Worm (Caenorhabditis elegans) whole organism, L4 larva: ENCODE measurements around the gene mrpl-37.
A peak's percentile ranks its signal among the peaks of the same experiment; 100 is the strongest.

Experiments
- F10B5.3 ChIP-seq: sonication (generic microtip); optimal IDR thresholded peaks from 2 replicates; lab custom pipeline; 2016; ENCODE audit warnings: mild to moderate bottlenecking, missing genetic modification characterization, missing compliant biosample characterization
- F26F4.8 ChIP-seq: fragments of 200-800 bp; sonication (Bioruptor generic); conservative IDR thresholded peaks from 2 replicates; pipeline ENCODE4 v1.3.6; 2022; ENCODE audit warnings: missing genetic modification characterization, missing compliant biosample characterization
- T20F7.1 ChIP-seq: fragments of 200-800 bp; sonication (Bioruptor generic); optimal IDR thresholded peaks from 2 replicates; lab custom pipeline; 2018; ENCODE audit warnings: mild to moderate bottlenecking, missing genetic modification characterization, missing compliant biosample characterization
- Y5F2A.4 ChIP-seq: fragments of 200-800 bp; sonication (Bioruptor generic); optimal IDR thresholded peaks from 2 replicates; lab custom pipeline; 2018; ENCODE audit warnings: mild to moderate bottlenecking, missing genetic modification characterization, missing compliant biosample characterization
- Y75B8A.6 ChIP-seq: fragments of 200-800 bp; sonication (Bioruptor generic); IDR thresholded peaks from 2 replicates; pipeline ENCODE4 v1.3.6; 2022; ENCODE audit warnings: missing genetic modification reagents, missing genetic modification characterization, missing compliant biosample characterization
- ZK337.2 ChIP-seq: fragments of 200-800 bp; sonication (Bioruptor generic); IDR thresholded peaks from 2 replicates; pipeline ENCODE4 v1.3.6; 2022; ENCODE audit warnings: missing genetic modification reagents, missing genetic modification characterization, missing compliant biosample characterization
- ama-1 ChIP-seq: fragments of 150-350 bp; optimal IDR thresholded peaks from 2 replicates; lab custom pipeline; 2014; ENCODE audit warnings: inconsistent platforms, mixed read lengths
- ceh-44 ChIP-seq: fragments of 200-800 bp; sonication (Bioruptor generic); IDR thresholded peaks from 2 replicates; pipeline ENCODE4 v1.3.6; 2022; ENCODE audit warnings: missing genetic modification reagents, missing genetic modification characterization, missing compliant biosample characterization
- ceh-62 ChIP-seq: sonication (generic microtip); optimal IDR thresholded peaks from 2 replicates; lab custom pipeline; 2017; ENCODE audit warnings: missing biosample characterization, missing genetic modification characterization
- ceh-82 ChIP-seq: sonication (generic microtip); optimal IDR thresholded peaks from 2 replicates; lab custom pipeline; 2017; ENCODE audit warnings: missing biosample characterization, missing genetic modification characterization
- daf-12 ChIP-seq: fragments of 150-350 bp; optimal IDR thresholded peaks from 2 replicates; lab custom pipeline; 2014; ENCODE audit warnings: missing biosample characterization, missing genetic modification reagents, missing genetic modification characterization
- daf-19 ChIP-seq: fragments of 200-800 bp; sonication (Bioruptor generic); conservative IDR thresholded peaks from 2 replicates; pipeline ENCODE4 v1.3.6; 2022; ENCODE audit warnings: missing genetic modification characterization, missing compliant biosample characterization
- dmd-8 ChIP-seq: fragments of 200-800 bp; sonication (Bioruptor generic); IDR thresholded peaks from 2 replicates; pipeline ENCODE4 v1.3.6; 2022; ENCODE audit warnings: missing genetic modification characterization, missing compliant biosample characterization
- dmd-9 ChIP-seq: fragments of 200-800 bp; sonication (Bioruptor generic); IDR thresholded peaks from 2 replicates; pipeline ENCODE4 v1.3.6; 2022; ENCODE audit warnings: missing genetic modification reagents, missing genetic modification characterization, missing compliant biosample characterization
- dpl-1 ChIP-seq: fragments of 150-350 bp; optimal IDR thresholded peaks from 2 replicates; lab custom pipeline; 2014; ENCODE audit warnings: missing biosample characterization, missing genetic modification reagents, missing genetic modification characterization
- duxl-1 ChIP-seq: sonication (generic microtip); optimal IDR thresholded peaks from 2 replicates; lab custom pipeline; 2016; ENCODE audit warnings: mild to moderate bottlenecking, missing genetic modification characterization, moderate library complexity, missing compliant biosample characterization; ENCODE audit not compliant: poor library complexity
- dve-1 ChIP-seq: sonication (generic microtip); optimal IDR thresholded peaks from 2 replicates; lab custom pipeline; 2017; ENCODE audit warnings: antibody characterized with exemption, mild to moderate bottlenecking, missing genetic modification characterization, missing compliant biosample characterization; ENCODE audit not compliant: insufficient read depth
- egl-43 ChIP-seq: fragments of 200-800 bp; sonication (Bioruptor generic); IDR thresholded peaks from 2 replicates; pipeline ENCODE4 v1.3.6; 2022; ENCODE audit warnings: missing genetic modification reagents, missing genetic modification characterization, missing compliant biosample characterization
- fos-1 ChIP-seq: fragments of 150-350 bp; optimal IDR thresholded peaks from 2 replicates; lab custom pipeline; 2014; ENCODE audit warnings: missing biosample characterization, missing genetic modification characterization
- gei-8 ChIP-seq: fragments of 200-800 bp; sonication (Bioruptor generic); optimal IDR thresholded peaks from 2 replicates; lab custom pipeline; 2018; ENCODE audit warnings: mild to moderate bottlenecking, missing genetic modification characterization, missing compliant biosample characterization
- hlh-30 ChIP-seq: sonication (generic microtip); optimal IDR thresholded peaks from 2 replicates; lab custom pipeline; 2017; ENCODE audit warnings: antibody characterized with exemption, mild to moderate bottlenecking, missing genetic modification characterization, missing compliant biosample characterization; ENCODE audit not compliant: insufficient read depth
- lin-1 ChIP-seq: fragments of 200-800 bp; sonication (Bioruptor generic); IDR thresholded peaks from 2 replicates; pipeline ENCODE4 v1.3.6; 2022; ENCODE audit warnings: missing genetic modification reagents, missing genetic modification characterization, missing compliant biosample characterization
- lin-38 ChIP-seq: fragments of 200-800 bp; sonication (Bioruptor generic); IDR thresholded peaks from 2 replicates; pipeline ENCODE4 v1.3.6; 2022; ENCODE audit warnings: missing genetic modification reagents, missing genetic modification characterization, missing compliant biosample characterization
- lin-39 ChIP-seq: fragments of 150-350 bp; optimal IDR thresholded peaks from 2 replicates; lab custom pipeline; 2014; ENCODE audit warnings: missing biosample characterization, missing genetic modification reagents, missing genetic modification characterization
- lir-3 ChIP-seq: sonication (generic microtip); optimal IDR thresholded peaks from 2 replicates; lab custom pipeline; 2016; ENCODE audit warnings: mild to moderate bottlenecking, missing genetic modification characterization, missing compliant biosample characterization
- lsy-2 ChIP-seq, 2 experiments: fragments of 150-350 bp in 1 of 2; sonication (generic microtip) in 1 of 2; optimal IDR thresholded peaks; 2 replicates each; lab custom pipeline; 2014 to 2017; ENCODE audit warnings: missing biosample characterization in 2 of 2, missing genetic modification characterization in 2 of 2
- madf-9 ChIP-seq: fragments of 200-800 bp; sonication (Bioruptor generic); conservative IDR thresholded peaks from 2 replicates; pipeline ENCODE4 v1.3.6; 2022; ENCODE audit warnings: missing genetic modification reagents, missing genetic modification characterization, missing compliant biosample characterization
- mdt-29 ChIP-seq: fragments of 200-800 bp; sonication (Bioruptor generic); IDR thresholded peaks from 2 replicates; pipeline ENCODE4 v1.3.6; 2022; ENCODE audit warnings: missing genetic modification reagents, missing genetic modification characterization, missing compliant biosample characterization
- mes-2 ChIP-seq: sonication (generic microtip); optimal IDR thresholded peaks from 2 replicates; lab custom pipeline; 2016; ENCODE audit warnings: missing genotype, mild to moderate bottlenecking, missing genetic modification characterization, missing compliant biosample characterization; ENCODE audit not compliant: poor library complexity, severe bottlenecking
- nhr-11 ChIP-seq: fragments of 150-350 bp; optimal IDR thresholded peaks from 2 replicates; lab custom pipeline; 2014; ENCODE audit warnings: missing biosample characterization, missing genetic modification characterization
- nhr-111 ChIP-seq: fragments of 200-800 bp; sonication (Bioruptor generic); optimal IDR thresholded peaks from 2 replicates; lab custom pipeline; 2018; ENCODE audit warnings: mild to moderate bottlenecking, missing genetic modification characterization, missing compliant biosample characterization
- nhr-237 ChIP-seq: sonication (generic microtip); optimal IDR thresholded peaks from 2 replicates; lab custom pipeline; 2017; ENCODE audit warnings: missing biosample characterization, missing genetic modification characterization
- nhr-25 ChIP-seq: sonication (generic microtip); optimal IDR thresholded peaks from 2 replicates; lab custom pipeline; 2017; ENCODE audit warnings: missing genetic modification characterization, mild to moderate bottlenecking, missing compliant biosample characterization, antibody characterized with exemption, moderate library complexity, borderline replicate concordance; ENCODE audit not compliant: insufficient read depth
- nhr-28 ChIP-seq: fragments of 150-350 bp; optimal IDR thresholded peaks from 2 replicates; lab custom pipeline; 2014; ENCODE audit warnings: missing biosample characterization, missing genetic modification characterization
- nhr-6 ChIP-seq: fragments of 150-350 bp; optimal IDR thresholded peaks from 2 replicates; lab custom pipeline; 2014; ENCODE audit warnings: missing biosample characterization, missing genetic modification characterization
- nhr-77 ChIP-seq: fragments of 150-350 bp; optimal IDR thresholded peaks from 2 replicates; lab custom pipeline; 2014; ENCODE audit warnings: missing biosample characterization, missing genetic modification characterization
- pqm-1 ChIP-seq: sonication (generic microtip); optimal IDR thresholded peaks from 2 replicates; lab custom pipeline; 2017; ENCODE audit warnings: missing biosample characterization, missing genetic modification characterization
- rbr-2 ChIP-seq: sonication (generic microtip); optimal IDR thresholded peaks from 2 replicates; lab custom pipeline; 2016; ENCODE audit warnings: missing genotype, missing genetic modification characterization, missing compliant biosample characterization
- saeg-2 ChIP-seq: fragments of 200-800 bp; sonication (Bioruptor generic); IDR thresholded peaks from 2 replicates; pipeline ENCODE4 v1.3.6; 2022; ENCODE audit warnings: missing genetic modification reagents, missing genetic modification characterization, missing compliant biosample characterization
- sdz-12 ChIP-seq: fragments of 200-800 bp; sonication (Bioruptor generic); optimal IDR thresholded peaks from 2 replicates; lab custom pipeline; 2018; ENCODE audit warnings: mild to moderate bottlenecking, missing genetic modification characterization, missing compliant biosample characterization
- snpc-4 ChIP-seq: fragments of 150-350 bp; optimal IDR thresholded peaks from 2 replicates; lab custom pipeline; 2014; ENCODE audit warnings: missing biosample characterization, missing genetic modification characterization
- spr-1 ChIP-seq: sonication (generic microtip); optimal IDR thresholded peaks from 2 replicates; lab custom pipeline; 2016; ENCODE audit warnings: mild to moderate bottlenecking, missing genetic modification characterization, missing compliant biosample characterization
- unc-130 ChIP-seq: sonication (generic microtip); optimal IDR thresholded peaks from 2 replicates; lab custom pipeline; 2016; ENCODE audit warnings: missing genetic modification reagents, missing genetic modification characterization, missing compliant biosample characterization
- unc-39 ChIP-seq: sonication (generic microtip); optimal IDR thresholded peaks from 2 replicates; lab custom pipeline; 2017; ENCODE audit warnings: missing biosample characterization, missing genetic modification characterization
- vab-7 ChIP-seq: fragments of 200-800 bp; sonication (Bioruptor generic); IDR thresholded peaks from 2 replicates; pipeline ENCODE4 v1.3.6; 2022; ENCODE audit warnings: missing genetic modification reagents, missing genetic modification characterization, missing compliant biosample characterization
- zag-1 ChIP-seq: fragments of 150-350 bp; optimal IDR thresholded peaks from 2 replicates; lab custom pipeline; 2014; ENCODE audit warnings: missing biosample characterization, missing genetic modification characterization
- zfp-2 ChIP-seq: sonication (generic microtip); optimal IDR thresholded peaks from 2 replicates; lab custom pipeline; 2016; ENCODE audit warnings: mild to moderate bottlenecking, missing genetic modification characterization, missing compliant biosample characterization
- zip-11 ChIP-seq: fragments of 200-800 bp; sonication (Bioruptor generic); IDR thresholded peaks from 2 replicates; pipeline ENCODE4 v1.3.6; 2022; ENCODE audit warnings: missing genetic modification characterization, missing compliant biosample characterization
- zip-2 ChIP-seq: fragments of 150-350 bp; optimal IDR thresholded peaks from 2 replicates; lab custom pipeline; 2014; ENCODE audit warnings: missing biosample characterization, missing genetic modification characterization
- ztf-11 ChIP-seq: fragments of 150-350 bp; optimal IDR thresholded peaks from 2 replicates; lab custom pipeline; 2014; ENCODE audit warnings: missing biosample characterization, missing genetic modification characterization

mrpl-37 gene

DNA sequence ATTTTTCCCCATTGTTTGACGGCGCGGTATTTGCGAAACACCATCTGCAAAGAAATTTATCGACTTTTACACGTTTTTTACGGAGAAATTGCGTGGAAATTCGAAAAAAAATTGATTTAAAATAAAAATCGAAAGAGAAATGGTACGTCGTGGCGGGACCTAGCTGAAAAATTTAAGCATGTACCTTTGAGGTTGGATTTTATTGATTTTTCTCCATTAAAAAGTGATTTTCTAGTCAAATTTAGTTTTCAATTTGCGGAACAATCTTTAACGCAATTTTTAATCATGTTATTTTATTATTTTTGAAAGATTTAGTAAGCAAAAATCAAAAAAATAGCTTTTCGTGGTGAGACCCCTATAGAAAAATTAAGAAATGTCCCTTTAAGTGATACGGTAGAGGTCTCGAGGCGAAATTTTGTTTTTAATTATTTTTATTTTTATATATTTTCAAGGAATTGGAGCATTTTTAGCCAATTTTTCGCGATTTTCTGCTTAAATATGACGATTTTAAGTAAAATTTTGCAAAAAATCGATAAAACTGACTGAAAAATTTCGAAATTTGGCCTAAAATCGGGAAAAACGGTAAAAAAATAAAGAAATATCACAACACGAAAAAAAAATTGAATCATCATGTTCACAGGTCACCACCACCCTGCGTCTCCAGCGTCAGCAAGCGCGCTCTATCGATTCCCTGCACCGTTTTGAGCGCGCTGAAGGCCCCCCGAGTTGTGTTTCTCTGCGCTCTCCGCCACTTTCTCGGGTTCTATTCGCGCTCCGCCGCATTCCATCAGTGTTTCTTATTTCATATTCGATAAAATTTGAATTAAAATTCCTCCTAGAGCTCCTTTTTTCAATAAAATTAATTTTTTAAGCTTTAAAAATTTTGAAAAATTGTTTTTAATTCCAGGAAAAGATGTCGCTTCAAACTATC, at the start of gene mrpl-37, which contains the start of gene lin-38:
Gene mrpl-37 (minus strand): TSS at position 51 of the 931 bp plus-strand sequence.
Gene lin-38 (plus strand): TSS at position 908 of the 931 bp plus-strand sequence.
- no peak for TF ChIP-seq vab-7 (GFP tag; lab: Robert Waterston, UW)
- TF ChIP-seq nhr-25 (tag; lab: Kevin White, UChicago), result peak; percentile 5
- TF ChIP-seq nhr-237 (tag; lab: Kevin White, UChicago), result no peak
- no peak for TF ChIP-seq lin-39 (tag; lab: Kevin White, UChicago)
- peak; percentile 29 for TF ChIP-seq nhr-28 (tag; lab: Kevin White, UChicago)
- TF ChIP-seq lin-1, result no peak
- TF ChIP-seq mdt-29 (GFP tag; lab: Robert Waterston, UW), result no peak
- TF ChIP-seq lin-38 (GFP tag; lab: Robert Waterston, UW), result peak; percentile 86
- no peak for TF ChIP-seq ceh-62 (tag; lab: Kevin White, UChicago)
- no peak for TF ChIP-seq zfp-2
- peak; percentile 64 for TF ChIP-seq dve-1 (tag; lab: Kevin White, UChicago)
- no peak for TF ChIP-seq gei-8 (GFP tag; lab: Kevin White, UChicago)
- TF ChIP-seq unc-39 (tag; lab: Kevin White, UChicago), result no peak
- no peak for TF ChIP-seq ztf-11 (tag; lab: Kevin White, UChicago)
- no peak for TF ChIP-seq T20F7.1 (GFP tag; lab: Kevin White, UChicago)
- TF ChIP-seq nhr-6 (tag; lab: Kevin White, UChicago), result peak; percentile 58
- no peak for TF ChIP-seq zag-1 (tag; lab: Kevin White, UChicago)
- TF ChIP-seq lir-3 (tag; lab: Kevin White, UChicago), result no peak
- no peak for TF ChIP-seq sdz-12
- no peak for TF ChIP-seq dmd-9 (GFP tag; lab: Robert Waterston, UW)
- 0 out of 2 replicates have a peak, but pooled peaks have one; percentile 47 for TF ChIP-seq egl-43 (GFP tag; lab: Robert Waterston, UW)
- TF ChIP-seq dmd-8, result no peak
- no peak for TF ChIP-seq daf-12 (tag; lab: Kevin White, UChicago)
- no peak for TF ChIP-seq Y75B8A.6 (GFP tag; lab: Robert Waterston, UW)
- TF ChIP-seq daf-19 (GFP tag; lab: Robert Waterston, UW), result no peak
- peak; percentile 58 for TF ChIP-seq rbr-2
- no peak for TF ChIP-seq pqm-1
- no peak for TF ChIP-seq spr-1
- no peak for TF ChIP-seq ceh-82 (tag; lab: Kevin White, UChicago)
- peak; percentile 68 for TF ChIP-seq dpl-1 (GFP tag; lab: Kevin White, UChicago)
- peak; percentile 80 for TF ChIP-seq hlh-30 (tag; lab: Kevin White, UChicago)
- peak; percentile 48 for TF ChIP-seq nhr-11 (tag; lab: Kevin White, UChicago)
- TF ChIP-seq saeg-2 (GFP tag; lab: Robert Waterston, UW), result no peak
- no peak for TF ChIP-seq zip-11 (GFP tag; lab: Robert Waterston, UW)
- TF ChIP-seq nhr-77, result peak; percentile 85
- no peak for TF ChIP-seq ceh-44
- TF ChIP-seq ZK337.2 (GFP tag; lab: Robert Waterston, UW), result no peak
- TF ChIP-seq fos-1, result no peak
- no peak for TF ChIP-seq Y5F2A.4 (GFP tag; lab: Kevin White, UChicago)
- no peak for TF ChIP-seq nhr-111 (GFP tag; lab: Kevin White, UChicago)
- TF ChIP-seq ama-1, result no peak
- peak; percentile 15 to 78 for TF ChIP-seq lsy-2 (tag; optimal IDR thresholded peaks at IDR 0.05; lab: Kevin White, UChicago)
- TF ChIP-seq unc-130 (GFP tag; lab: Kevin White, UChicago), result no peak
- TF ChIP-seq F26F4.8, result no peak
- TF ChIP-seq snpc-4 (tag; lab: Kevin White, UChicago), result no peak
- no peak for TF ChIP-seq madf-9 (GFP tag; lab: Robert Waterston, UW)
- no peak for TF ChIP-seq zip-2 (tag; lab: Kevin White, UChicago)
- TF ChIP-seq mes-2, result no peak
- TF ChIP-seq F10B5.3 (tag; lab: Kevin White, UChicago), result no peak
- TF ChIP-seq duxl-1 (tag; lab: Kevin White, UChicago), result no peak
